Fruit fly (Drosophila melanogaster) whole organism, embryonic: ENCODE measurements around the gene Hap40.

Source experiments
- Asciz ChIP-seq: fragments of 200-800 bp; sonication (Bioruptor generic); optimal IDR thresholded peaks from 2 replicates; lab custom pipeline; 2017; ENCODE audit warnings: missing biosample characterization, mild to moderate bottlenecking, missing genetic modification characterization, missing genetic modification reagents
- Atf-2 ChIP-seq: fragments of 200-800 bp; sonication (Bioruptor generic); optimal IDR thresholded peaks from 2 replicates; lab custom pipeline; 2016; ENCODE audit warnings: missing biosample characterization, missing genetic modification characterization
- Blimp-1 ChIP-seq: fragments of 200-800 bp; sonication (Bioruptor generic); optimal IDR thresholded peaks from 3 replicates; lab custom pipeline; 2018; ENCODE audit warnings: missing biosample characterization, missing genetic modification characterization, mild to moderate bottlenecking, moderate library complexity, missing genetic modification reagents
- CG10431 ChIP-seq: fragments of 200-800 bp; sonication (Bioruptor generic); optimal IDR thresholded peaks from 3 replicates; lab custom pipeline; 2018; ENCODE audit warnings: missing biosample characterization, mild to moderate bottlenecking, missing genetic modification characterization
- CG12104 ChIP-seq: fragments of 200-800 bp; sonication (Bioruptor generic); optimal IDR thresholded peaks from 3 replicates; lab custom pipeline; 2016; ENCODE audit warnings: missing biosample characterization, missing genetic modification characterization
- CG12219 ChIP-seq: fragments of 200-800 bp; sonication (Bioruptor generic); optimal IDR thresholded peaks from 3 replicates; lab custom pipeline; 2018; ENCODE audit warnings: missing biosample characterization, mild to moderate bottlenecking, missing genetic modification characterization
- CG13424 ChIP-seq: fragments of 200-800 bp; sonication (Bioruptor generic); optimal IDR thresholded peaks from 2 replicates; lab custom pipeline; 2019; ENCODE audit warnings: missing biosample characterization, mild to moderate bottlenecking, missing genetic modification characterization, moderate library complexity
- CG17359 ChIP-seq: fragments of 200-800 bp; sonication (Bioruptor generic); optimal IDR thresholded peaks from 3 replicates; lab custom pipeline; 2018; ENCODE audit warnings: missing biosample characterization, mild to moderate bottlenecking, missing genetic modification characterization, moderate library complexity
- CG17829 ChIP-seq: fragments of 200-800 bp; optimal IDR thresholded peaks from 2 replicates; lab custom pipeline; 2019; ENCODE audit warnings: missing biosample characterization, mild to moderate bottlenecking, missing genetic modification characterization, moderate library complexity
- CG18262 ChIP-seq: fragments of 200-800 bp; optimal IDR thresholded peaks from 3 replicates; lab custom pipeline; 2019; ENCODE audit warnings: missing biosample characterization, mild to moderate bottlenecking, missing genetic modification characterization, moderate library complexity
- CG18764 ChIP-seq: fragments of 200-800 bp; sonication (Bioruptor generic); optimal IDR thresholded peaks from 3 replicates; lab custom pipeline; 2016; ENCODE audit warnings: missing biosample characterization, missing genetic modification characterization
- CG2199 ChIP-seq: fragments of 200-800 bp; sonication (Bioruptor generic); IDR thresholded peaks from 3 replicates; pipeline ENCODE4 v1.3.6; 2022; ENCODE audit warnings: missing biosample characterization, missing genetic modification characterization
- CG33557 ChIP-seq: fragments of 200-800 bp; sonication (Bioruptor generic); optimal IDR thresholded peaks from 2 replicates; lab custom pipeline; 2019; ENCODE audit warnings: missing biosample characterization, mild to moderate bottlenecking, missing genetic modification characterization, moderate library complexity
- CG3838 ChIP-seq: fragments of 200-800 bp; sonication (Bioruptor generic); optimal IDR thresholded peaks from 3 replicates; lab custom pipeline; 2016; ENCODE audit warnings: missing biosample characterization, missing genetic modification characterization
- CG4424 ChIP-seq: fragments of 200-800 bp; sonication (Bioruptor generic); optimal IDR thresholded peaks from 3 replicates; lab custom pipeline; 2016; ENCODE audit warnings: missing biosample characterization, missing genetic modification characterization
- CG4820 ChIP-seq: fragments of 200-800 bp; sonication (Bioruptor generic); optimal IDR thresholded peaks from 3 replicates; lab custom pipeline; 2016; ENCODE audit warnings: missing biosample characterization, missing genetic modification characterization
- CG8281 ChIP-seq: fragments of 200-800 bp; sonication (Bioruptor generic); optimal IDR thresholded peaks from 2 replicates; lab custom pipeline; 2018; ENCODE audit warnings: missing biosample characterization, mild to moderate bottlenecking, missing genetic modification characterization, moderate library complexity
- CG9727 ChIP-seq: fragments of 200-800 bp; sonication (Bioruptor generic); optimal IDR thresholded peaks from 3 replicates; lab custom pipeline; 2017; ENCODE audit warnings: missing biosample characterization, mild to moderate bottlenecking, missing genetic modification characterization
- D19B ChIP-seq: fragments of 200-800 bp; sonication (Bioruptor generic); optimal IDR thresholded peaks from 2 replicates; lab custom pipeline; 2017; ENCODE audit warnings: missing biosample characterization, mild to moderate bottlenecking, missing genetic modification characterization
- Dip3 ChIP-seq: fragments of 200-800 bp; sonication (Bioruptor generic); optimal IDR thresholded peaks from 3 replicates; lab custom pipeline; 2016; ENCODE audit warnings: missing biosample characterization, missing genetic modification characterization
- E2f1 ChIP-seq: fragments of 200-800 bp; sonication (Bioruptor generic); IDR thresholded peaks from 2 replicates; pipeline ENCODE4 v1.3.6; 2022; ENCODE audit warnings: missing biosample characterization, missing genetic modification characterization
- Ets65A ChIP-seq: fragments of 200-800 bp; sonication (Bioruptor generic); peaks from one replicate; lab custom pipeline; 2016; ENCODE audit warnings: missing biosample characterization, missing genetic modification characterization
- Ets97D ChIP-seq: fragments of 200-800 bp; sonication (Bioruptor generic); optimal IDR thresholded peaks from 3 replicates; lab custom pipeline; 2016; ENCODE audit warnings: missing biosample characterization, missing genetic modification characterization
- Hsf ChIP-seq: fragments of 200-800 bp; sonication (Bioruptor generic); optimal IDR thresholded peaks from 3 replicates; lab custom pipeline; 2016; ENCODE audit warnings: missing biosample characterization, missing genetic modification characterization
- Kr ChIP-seq: fragments of 200-800 bp; sonication (Bioruptor generic); optimal IDR thresholded peaks from 2 replicates; lab custom pipeline; 2017; ENCODE audit warnings: missing biosample characterization, mild to moderate bottlenecking, missing genetic modification characterization
- Six4 ChIP-seq: fragments of 200-800 bp; sonication (Bioruptor generic); optimal IDR thresholded peaks from 2 replicates; lab custom pipeline; 2016; ENCODE audit warnings: missing biosample characterization, missing genetic modification characterization
- Sox100B ChIP-seq: fragments of 200-800 bp; sonication (Bioruptor generic); optimal IDR thresholded peaks from 3 replicates; lab custom pipeline; 2018; ENCODE audit warnings: missing biosample characterization, mild to moderate bottlenecking, missing genetic modification characterization
- Sox102F ChIP-seq: fragments of 200-800 bp; sonication (Bioruptor generic); optimal IDR thresholded peaks from 2 replicates; lab custom pipeline; 2018; ENCODE audit warnings: missing biosample characterization, mild to moderate bottlenecking, missing genetic modification characterization, moderate library complexity
- Stat92E ChIP-seq, 3 experiments: fragments of >200 bp in 2 of 3; fragments of 200-800 bp in 1 of 3; sonication (Bioruptor generic) in 1 of 3; optimal IDR thresholded peaks; 2 replicates each; lab custom pipeline; 2017 to 2019; ENCODE audit warnings: missing biosample characterization in 3 of 3, missing genetic modification characterization in 3 of 3, mild to moderate bottlenecking in 1 of 3, moderate library complexity in 1 of 3
- ac ChIP-seq: fragments of 200-800 bp; sonication (Bioruptor generic); optimal IDR thresholded peaks from 3 replicates; lab custom pipeline; 2017; ENCODE audit warnings: missing biosample characterization, mild to moderate bottlenecking, missing genetic modification characterization
- aop ChIP-seq: fragments of 200-800 bp; sonication (Bioruptor generic); IDR thresholded peaks from 2 replicates; pipeline ENCODE4 v1.3.6; 2022; ENCODE audit warnings: missing biosample characterization, missing genetic modification characterization
- ase ChIP-seq: fragments of 200-800 bp; sonication (Bioruptor generic); IDR thresholded peaks from 3 replicates; pipeline ENCODE4 v1.3.6; 2022; ENCODE audit warnings: missing biosample characterization, missing genetic modification characterization
- ato ChIP-seq: fragments of 200-800 bp; sonication (Bioruptor generic); IDR thresholded peaks from 2 replicates; pipeline ENCODE4 v1.3.6; 2022; ENCODE audit warnings: missing biosample characterization, missing genetic modification characterization; ENCODE audit not compliant: partially characterized antibody
- cad ChIP-seq: fragments of >200 bp; optimal IDR thresholded peaks from 2 replicates; lab custom pipeline; 2017; ENCODE audit warnings: missing biosample characterization, missing genetic modification characterization
- cato ChIP-seq: fragments of 200-800 bp; sonication (Bioruptor generic); optimal IDR thresholded peaks from 2 replicates; lab custom pipeline; 2016; ENCODE audit warnings: missing biosample characterization, missing genetic modification characterization, borderline replicate concordance
- crc ChIP-seq: fragments of 200-800 bp; sonication (Bioruptor generic); optimal IDR thresholded peaks from 2 replicates; lab custom pipeline; 2016; ENCODE audit warnings: missing biosample characterization, missing genetic modification characterization
- fd3F ChIP-seq: fragments of 200-800 bp; sonication (Bioruptor generic); optimal IDR thresholded peaks from 2 replicates; lab custom pipeline; 2018; ENCODE audit warnings: missing biosample characterization, mild to moderate bottlenecking, missing genetic modification characterization, moderate library complexity
- fd64A ChIP-seq: fragments of 200-800 bp; sonication (Bioruptor generic); optimal IDR thresholded peaks from 3 replicates; lab custom pipeline; 2018; ENCODE audit warnings: missing biosample characterization, mild to moderate bottlenecking, missing genetic modification characterization
- fru ChIP-seq: fragments of >200 bp; optimal IDR thresholded peaks from 2 replicates; lab custom pipeline; 2017
- gce ChIP-seq: fragments of 200-800 bp; sonication (Bioruptor generic); IDR thresholded peaks from 3 replicates; pipeline ENCODE4 v1.3.6; 2022; ENCODE audit warnings: missing biosample characterization, missing genetic modification characterization
- h ChIP-seq: fragments of >200 bp; optimal IDR thresholded peaks from 2 replicates; lab custom pipeline; 2017
- mld ChIP-seq: fragments of 200-800 bp; sonication (Bioruptor generic); IDR thresholded peaks from 3 replicates; pipeline ENCODE4 v1.3.6; 2022; ENCODE audit warnings: missing biosample characterization, missing genetic modification characterization; ENCODE audit not compliant: partially characterized antibody
- nerfin-2 ChIP-seq: fragments of 200-800 bp; sonication (Bioruptor generic); IDR thresholded peaks from 2 replicates; pipeline ENCODE4 v1.3.6; 2022; ENCODE audit warnings: missing biosample characterization, missing genetic modification characterization; ENCODE audit not compliant: partially characterized antibody
- pan ChIP-seq, 4 experiments: fragments of >200 bp in 3 of 4; fragments of 200-800 bp in 1 of 4; sonication (Bioruptor generic) in 1 of 4; optimal IDR thresholded peaks in 3 of 4; IDR thresholded peaks in 1 of 4; 2 replicates each; pipeline versions ENCODE4 v1.3.6 to Lab custom; 2017 to 2022; ENCODE audit warnings: missing biosample characterization in 2 of 4, missing genetic modification characterization in 2 of 4, mixed read lengths in 1 of 4
- pum ChIP-seq: fragments of 200-800 bp; sonication (Bioruptor generic); optimal IDR thresholded peaks from 2 replicates; lab custom pipeline; 2016; ENCODE audit warnings: missing biosample characterization, missing genetic modification characterization
- sens ChIP-seq: fragments of 200-800 bp; sonication (Bioruptor generic); peaks from one replicate; lab custom pipeline; 2016; ENCODE audit warnings: missing biosample characterization, missing genetic modification characterization
- sima ChIP-seq: fragments of 200-800 bp; sonication (Bioruptor generic); optimal IDR thresholded peaks from 2 replicates; lab custom pipeline; 2016; ENCODE audit warnings: missing biosample characterization, missing genetic modification characterization
- slou ChIP-seq: fragments of 200-800 bp; sonication (Bioruptor generic); optimal IDR thresholded peaks from 3 replicates; lab custom pipeline; 2016; ENCODE audit warnings: missing biosample characterization, missing genetic modification characterization
- slp2 ChIP-seq: fragments of 200-800 bp; sonication (Bioruptor generic); optimal IDR thresholded peaks from 2 replicates; lab custom pipeline; 2016; ENCODE audit warnings: missing biosample characterization, missing genetic modification characterization
- tll ChIP-seq, 2 experiments: fragments of 200-800 bp in 1 of 2; fragments of >200 bp in 1 of 2; sonication (Bioruptor generic) in 1 of 2; optimal IDR thresholded peaks; 2 replicates each; lab custom pipeline; 2017 to 2019; ENCODE audit warnings: missing biosample characterization in 2 of 2, missing genetic modification characterization in 2 of 2, mild to moderate bottlenecking in 1 of 2, moderate library complexity in 1 of 2
- unpg ChIP-seq: fragments of 200-800 bp; sonication (Bioruptor generic); optimal IDR thresholded peaks from 3 replicates; lab custom pipeline; 2018; ENCODE audit warnings: missing biosample characterization, mild to moderate bottlenecking, missing genetic modification characterization, moderate library complexity
- zen2 ChIP-seq: fragments of 200-800 bp; sonication (Bioruptor generic); IDR thresholded peaks from 3 replicates; pipeline ENCODE4 v1.3.6; 2022; ENCODE audit warnings: missing biosample characterization, missing genetic modification characterization; ENCODE audit not compliant: partially characterized antibody

The Hap40 gene

DNA sequence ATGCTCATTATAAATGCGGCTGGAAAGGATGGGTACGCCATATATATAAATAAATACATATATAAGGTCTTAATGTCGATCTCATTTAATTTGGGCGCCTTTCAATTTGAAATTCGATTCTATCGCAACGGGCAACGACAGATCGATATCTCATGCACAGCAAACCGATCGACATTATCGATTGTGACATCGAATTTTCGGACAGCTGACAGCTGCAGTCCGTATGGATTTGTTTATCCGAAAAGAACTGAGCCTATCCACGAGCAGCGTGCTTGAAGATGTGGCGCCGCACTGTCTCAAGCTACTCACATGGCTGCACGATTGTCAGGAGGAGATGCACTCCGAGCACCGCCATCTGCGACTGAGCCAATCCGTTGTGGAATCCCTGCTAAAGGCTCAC is 28.0 kb downstream of the Hap40 start, which contains the start of gene CG8191 (continued):
- no peak for TF ChIP-seq Asciz (GFP tag; lab: Kevin White, UChicago)
- no peak for TF ChIP-seq Kr (GFP tag; lab: Kevin White, UChicago)
- no peak for TF ChIP-seq fd64A (GFP tag; lab: Kevin White, UChicago)
- TF ChIP-seq crc, result no peak
- no peak for TF ChIP-seq CG18764 (GFP tag; lab: Kevin White, UChicago)
- TF ChIP-seq D19B (GFP tag; lab: Kevin White, UChicago), result no peak
- TF ChIP-seq CG4424 (GFP tag; lab: Kevin White, UChicago), result no peak
- no peak for TF ChIP-seq CG2199 (GFP tag; lab: Robert Waterston, UW)
- TF ChIP-seq CG9727 (GFP tag; lab: Kevin White, UChicago), result no peak
- TF ChIP-seq tll (GFP tag; optimal IDR thresholded peaks at IDR 0.05; lab: Kevin White, UChicago), result no peak
- TF ChIP-seq E2f1 (GFP tag; lab: Robert Waterston, UW), result no peak
- no peak for TF ChIP-seq CG18262 (tag; lab: Kevin White, UChicago)
- no peak for TF ChIP-seq Hsf (GFP tag; lab: Kevin White, UChicago)
- no peak for TF ChIP-seq Sox100B
- no peak for TF ChIP-seq cad (GFP tag; lab: Kevin White, UChicago)
- no peak for TF ChIP-seq pum (GFP tag; lab: Kevin White, UChicago)
- no peak for TF ChIP-seq Dip3 (GFP tag; lab: Kevin White, UChicago)
- no peak for TF ChIP-seq CG4820
- no peak for TF ChIP-seq sima (GFP tag; lab: Kevin White, UChicago)
- TF ChIP-seq slp2 (GFP tag; lab: Kevin White, UChicago), result no peak
- no peak for TF ChIP-seq ac (GFP tag; lab: Kevin White, UChicago)
- no peak for TF ChIP-seq CG10431 (GFP tag; lab: Kevin White, UChicago)
- no peak for TF ChIP-seq fd3F (GFP tag; lab: Kevin White, UChicago)
- no peak for TF ChIP-seq CG12104 (GFP tag; lab: Kevin White, UChicago)
- TF ChIP-seq CG17829, result peak; percentile 6
- TF ChIP-seq Stat92E (GFP tag; optimal IDR thresholded peaks at IDR 0.05; lab: Kevin White, UChicago), result no peak
- TF ChIP-seq fru (lab: Kevin White, UChicago), result no peak
- no peak for TF ChIP-seq cato
- TF ChIP-seq gce, result no peak
- TF ChIP-seq CG13424, result no peak
- no peak for TF ChIP-seq ase (GFP tag; lab: Robert Waterston, UW)
- TF ChIP-seq mld (GFP tag; lab: Robert Waterston, UW), result peak; percentile 75; the same call in 2 of the 3 replicates
- TF ChIP-seq Ets65A (GFP tag; lab: Kevin White, UChicago), result no peak
- TF ChIP-seq sens, result no peak
- TF ChIP-seq aop, result no peak
- TF ChIP-seq unpg (GFP tag; lab: Kevin White, UChicago), result no peak
- no peak for TF ChIP-seq CG17359 (tag; lab: Kevin White, UChicago)
- TF ChIP-seq Blimp-1 (GFP tag; lab: Kevin White, UChicago), result no peak
- TF ChIP-seq Sox102F, result no peak
- TF ChIP-seq slou, result no peak
- peak; percentile 73 for TF ChIP-seq nerfin-2 (GFP tag; lab: Robert Waterston, UW)
- peak; percentile 86 for TF ChIP-seq zen2 (GFP tag; lab: Robert Waterston, UW)
- TF ChIP-seq CG33557 (GFP tag; lab: Kevin White, UChicago), result no peak
- no peak for TF ChIP-seq pan (optimal IDR thresholded peaks at IDR 0.05; lab: Kevin White, UChicago)
- no peak for TF ChIP-seq pan (GFP tag; optimal IDR thresholded peaks at IDR 0.05 in 1 of 2, IDR thresholded peaks at IDR 0.05 in 1 of 2)
- no peak for TF ChIP-seq Six4 (GFP tag; lab: Kevin White, UChicago)
- no peak for TF ChIP-seq h (lab: Kevin White, UChicago)
- peak; percentile 82 for TF ChIP-seq ato (GFP tag; lab: Robert Waterston, UW)
- no peak for TF ChIP-seq CG8281 (tag; lab: Kevin White, UChicago)
- no peak for TF ChIP-seq Atf-2 (GFP tag; lab: Kevin White, UChicago)
- no peak for TF ChIP-seq Ets97D
- TF ChIP-seq CG12219 (GFP tag; lab: Kevin White, UChicago), result no peak
- TF ChIP-seq CG3838 (GFP tag; lab: Kevin White, UChicago), result no peak
